Worm (Caenorhabditis elegans): ENCODE results near the gene rbm-25.

Gene rbm-25

DNA sequence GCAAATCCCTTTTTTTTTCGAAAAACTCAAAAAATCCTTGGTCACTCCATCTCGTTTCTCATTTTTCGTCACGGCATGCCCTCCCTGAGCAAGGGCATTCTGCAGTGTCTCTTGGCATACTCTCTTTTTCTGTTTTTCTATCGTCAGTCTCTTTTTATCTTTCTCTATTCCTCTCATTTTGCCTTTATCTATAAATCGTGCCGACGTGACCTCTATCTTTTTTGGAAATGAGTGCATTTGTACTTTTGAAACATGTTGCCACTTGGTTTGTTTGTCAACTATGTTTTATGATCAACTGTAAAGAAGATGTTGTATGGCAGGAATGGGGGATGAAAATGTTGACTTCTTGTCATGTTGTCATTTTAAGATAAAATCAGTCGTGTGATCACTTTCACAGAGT is 30.9 kb downstream of the rbm-25 start:
- no peak for TF ChIP-seq scrt-1 (GFP tag; IDR thresholded peaks at IDR 0.05)
- no peak for TF ChIP-seq tbx-37 (GFP tag; conservative IDR thresholded peaks at IDR 0.05)
- TF ChIP-seq ets-7 (tag; optimal IDR thresholded peaks at IDR 0.05) = no peak

- TF ChIP-seq ets-7 (tag; optimal IDR thresholded peaks at IDR 0.05) = no peak
Observed at ce11 chrV:12530129-12530528, 32.1 kb downstream of the rbm-25 start.

ce11 chrV:12531084-12531483 is 33.1 kb downstream of the rbm-25 start:
- TF ChIP-seq tbx-11 (GFP tag; IDR thresholded peaks at IDR 0.05) (no peak), ceh-13 (GFP tag; optimal IDR thresholded peaks at IDR 0.05) (no peak), ama-1 (optimal IDR thresholded peaks at IDR 0.05) (no peak), B0310.2 (tag; optimal IDR thresholded peaks at IDR 0.05) (no peak), flt-1 (GFP tag; IDR thresholded peaks at IDR 0.05) (no peak), pes-1 (GFP tag; IDR thresholded peaks at IDR 0.05) (no peak), tbx-37 (GFP tag; conservative IDR thresholded peaks at IDR 0.05) (no peak), sea-1 (GFP tag; conservative IDR thresholded peaks at IDR 0.05) (no peak), tra-4 (tag; optimal IDR thresholded peaks at IDR 0.05) (no peak), F13C5.2 (tag; optimal IDR thresholded peaks at IDR 0.05) (no peak), hmg-4 (GFP tag; optimal IDR thresholded peaks at IDR 0.05) (no peak), ceh-36 (tag; optimal IDR thresholded peaks at IDR 0.05) (no peak), ets-7 (tag; optimal IDR thresholded peaks at IDR 0.05) (no peak), hmbx-1 (tag; optimal IDR thresholded peaks at IDR 0.05) (no peak), hnd-1 (tag; optimal IDR thresholded peaks at IDR 0.05) (no peak)

DNA sequence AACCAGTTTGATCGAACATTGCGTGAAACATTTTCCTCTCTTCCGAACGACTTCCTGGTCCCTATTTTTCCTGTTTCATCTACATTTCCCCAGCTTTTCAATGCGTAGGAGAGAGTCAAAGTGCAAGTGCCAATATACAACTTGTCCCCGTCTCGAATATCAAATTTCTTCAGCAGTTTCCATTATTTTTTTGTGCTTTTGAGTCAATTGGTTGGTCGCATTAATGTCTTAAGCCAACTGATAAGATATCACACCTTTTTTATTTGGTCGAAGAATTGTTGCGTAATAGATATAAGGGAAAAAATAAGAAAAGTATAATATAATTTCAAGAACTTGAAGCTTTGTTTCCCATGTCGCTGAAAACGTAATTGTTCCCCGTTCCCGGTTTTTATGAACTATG is 34.4 kb downstream of the rbm-25 start:
- no peak for TF ChIP-seq pes-1 (GFP tag; IDR thresholded peaks at IDR 0.05)
- no peak for TF ChIP-seq tbx-11 (GFP tag; IDR thresholded peaks at IDR 0.05)
- TF ChIP-seq scrt-1 (GFP tag; IDR thresholded peaks at IDR 0.05) = no peak
- TF ChIP-seq sea-1 (GFP tag; conservative IDR thresholded peaks at IDR 0.05) = no peak
- no peak for TF ChIP-seq hmbx-1 (tag; optimal IDR thresholded peaks at IDR 0.05)
- TF ChIP-seq B0310.2 (tag; optimal IDR thresholded peaks at IDR 0.05) = no peak

ce11 chrV:12533635-12534150 is 35.7 kb downstream of the rbm-25 start:
- TF ChIP-seq tbx-11 (GFP tag; IDR thresholded peaks at IDR 0.05) = no peak
- no peak for TF ChIP-seq ceh-13 (GFP tag; optimal IDR thresholded peaks at IDR 0.05)
- TF ChIP-seq tbx-37 (GFP tag; conservative IDR thresholded peaks at IDR 0.05) = no peak
- TF ChIP-seq pes-1 (GFP tag; IDR thresholded peaks at IDR 0.05) = no peak
- TF ChIP-seq flt-1 (GFP tag; IDR thresholded peaks at IDR 0.05) = no peak
- TF ChIP-seq tra-4 (tag; optimal IDR thresholded peaks at IDR 0.05) = no peak
- no peak for TF ChIP-seq sea-1 (GFP tag; conservative IDR thresholded peaks at IDR 0.05)
- no peak for TF ChIP-seq B0310.2 (tag; optimal IDR thresholded peaks at IDR 0.05)
- TF ChIP-seq aly-1 (tag; optimal IDR thresholded peaks at IDR 0.05) = no peak
- TF ChIP-seq ama-1 (optimal IDR thresholded peaks at IDR 0.05) = no peak
- TF ChIP-seq hnd-1 (tag; optimal IDR thresholded peaks at IDR 0.05) = no peak
- no peak for TF ChIP-seq scrt-1 (GFP tag; IDR thresholded peaks at IDR 0.05)
- no peak for TF ChIP-seq F13C5.2 (tag; optimal IDR thresholded peaks at IDR 0.05)
- TF ChIP-seq hmg-4 (GFP tag; optimal IDR thresholded peaks at IDR 0.05) = no peak
- TF ChIP-seq ets-7 (tag; optimal IDR thresholded peaks at IDR 0.05) = no peak
- TF ChIP-seq ceh-36 (tag; optimal IDR thresholded peaks at IDR 0.05) = no peak
- TF ChIP-seq hmbx-1 (tag; optimal IDR thresholded peaks at IDR 0.05) = no peak

DNA sequence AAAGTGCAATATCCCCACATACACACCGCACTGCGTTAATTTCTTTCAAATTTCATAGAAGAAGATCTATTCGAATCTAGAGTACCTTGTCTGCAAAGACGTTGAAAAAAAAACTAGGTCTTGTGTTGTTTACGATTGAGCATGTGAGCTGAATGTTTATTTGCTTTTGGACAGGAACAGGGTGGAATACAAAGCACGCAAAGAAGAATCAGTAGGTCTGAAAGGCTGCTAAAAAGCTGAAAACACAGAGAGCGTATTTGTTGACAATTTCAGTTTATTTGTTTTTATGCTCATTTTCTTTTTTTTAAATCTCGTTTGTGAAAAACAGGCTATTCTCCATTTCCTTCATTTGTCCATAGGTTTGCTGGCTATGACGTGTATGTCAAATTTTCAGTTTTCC is 36.9 kb downstream of the rbm-25 start:
- TF ChIP-seq F13C5.2 (tag; optimal IDR thresholded peaks at IDR 0.05) = no peak

DNA sequence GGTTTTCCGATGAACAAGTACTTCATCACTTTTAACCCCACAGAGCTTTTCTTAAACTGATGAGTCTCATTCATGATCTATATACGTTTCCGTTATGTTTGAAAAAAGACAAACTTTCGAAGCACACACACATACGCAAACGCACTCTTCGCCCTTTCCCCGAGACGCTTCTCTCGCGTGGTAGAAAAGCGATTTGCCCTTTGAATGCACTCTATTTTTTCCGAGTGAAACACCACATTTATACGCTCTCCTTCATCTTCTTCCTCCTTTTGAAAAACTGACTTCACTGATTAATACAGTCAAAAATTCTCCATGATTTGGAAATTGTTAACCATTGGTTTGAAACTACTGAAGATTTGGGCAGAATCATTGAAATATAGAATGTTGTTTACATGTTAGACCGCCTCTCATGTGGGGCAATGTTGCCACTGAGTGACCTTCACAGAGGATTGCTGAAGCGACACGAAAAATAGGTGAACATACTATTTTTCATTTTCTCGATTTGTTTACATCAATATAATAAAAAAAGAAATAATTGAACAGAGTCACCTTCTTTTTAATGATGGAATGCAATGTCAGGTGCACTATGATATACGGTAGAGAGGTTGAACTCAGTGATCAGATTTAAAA is 38.5 kb downstream of the rbm-25 start:
- TF ChIP-seq tra-4 (tag; optimal IDR thresholded peaks at IDR 0.05) = no peak
- no peak for TF ChIP-seq hnd-1 (tag; optimal IDR thresholded peaks at IDR 0.05)
- no peak for TF ChIP-seq aly-1 (tag; optimal IDR thresholded peaks at IDR 0.05)
- no peak for TF ChIP-seq pes-1 (GFP tag; IDR thresholded peaks at IDR 0.05)
- no peak for TF ChIP-seq flt-1 (GFP tag; IDR thresholded peaks at IDR 0.05)
- no peak for TF ChIP-seq hmg-4 (GFP tag; optimal IDR thresholded peaks at IDR 0.05)
- no peak for TF ChIP-seq F13C5.2 (tag; optimal IDR thresholded peaks at IDR 0.05)
- no peak for TF ChIP-seq B0310.2 (tag; optimal IDR thresholded peaks at IDR 0.05)
- TF ChIP-seq tbx-11 (GFP tag; IDR thresholded peaks at IDR 0.05) = no peak
- no peak for TF ChIP-seq tbx-37 (GFP tag; conservative IDR thresholded peaks at IDR 0.05)
- TF ChIP-seq sea-1 (GFP tag; conservative IDR thresholded peaks at IDR 0.05) = no peak; the same call in 1 of the 2 replicates
- TF ChIP-seq ceh-13 (GFP tag; optimal IDR thresholded peaks at IDR 0.05) = no peak
- no peak for TF ChIP-seq hmbx-1 (tag; optimal IDR thresholded peaks at IDR 0.05)
- no peak for TF ChIP-seq scrt-1 (GFP tag; IDR thresholded peaks at IDR 0.05)
- no peak for TF ChIP-seq ets-7 (tag; optimal IDR thresholded peaks at IDR 0.05)
- TF ChIP-seq ama-1 (optimal IDR thresholded peaks at IDR 0.05) = no peak

ce11 chrV:12537505-12537904 is 39.5 kb downstream of the rbm-25 start:
- TF ChIP-seq tbx-37 (GFP tag; conservative IDR thresholded peaks at IDR 0.05) (no peak), hnd-1 (tag; optimal IDR thresholded peaks at IDR 0.05) (no peak), scrt-1 (GFP tag; IDR thresholded peaks at IDR 0.05) (no peak), ceh-36 (tag; optimal IDR thresholded peaks at IDR 0.05) (no peak), hmbx-1 (tag; optimal IDR thresholded peaks at IDR 0.05) (no peak), pes-1 (GFP tag; IDR thresholded peaks at IDR 0.05) (no peak), ama-1 (optimal IDR thresholded peaks at IDR 0.05) (no peak), hmg-4 (GFP tag; optimal IDR thresholded peaks at IDR 0.05) (no peak), ceh-13 (GFP tag; optimal IDR thresholded peaks at IDR 0.05) (no peak), ets-7 (tag; optimal IDR thresholded peaks at IDR 0.05) (no peak), F13C5.2 (tag; optimal IDR thresholded peaks at IDR 0.05) (no peak), tra-4 (tag; optimal IDR thresholded peaks at IDR 0.05) (no peak), B0310.2 (tag; optimal IDR thresholded peaks at IDR 0.05) (no peak), tbx-11 (GFP tag; IDR thresholded peaks at IDR 0.05) (no peak), flt-1 (GFP tag; IDR thresholded peaks at IDR 0.05) (no peak), sea-1 (GFP tag; conservative IDR thresholded peaks at IDR 0.05) (no peak), aly-1 (tag; optimal IDR thresholded peaks at IDR 0.05) (no peak)

Measured in whole organism, early embryonic.